Worm (Caenorhabditis elegans): Measurements from ENCODE around the gene pkc-2.

pkc-2 gene

ce11 chrX:9372987-9373386, 8.4 kb downstream of the pkc-2 start (continued):
- no peak for TF ChIP-seq K11D2.4 (GFP tag; IDR thresholded peaks at IDR 0.05)
- TF ChIP-seq efl-1 (GFP tag; optimal IDR thresholded peaks at IDR 0.05): no peak
- peak; percentile 13 for TF ChIP-seq repo-1 (tag; optimal IDR thresholded peaks at IDR 0.05)
- peak; percentile 7 for TF ChIP-seq K12H6.12 (tag; optimal IDR thresholded peaks at IDR 0.05)
- no peak for TF ChIP-seq B0035.1 (tag; optimal IDR thresholded peaks at IDR 0.05)
- no peak for TF ChIP-seq let-526 (GFP tag; IDR thresholded peaks at IDR 0.05)
- no peak for TF ChIP-seq F52B5.7 (tag; optimal IDR thresholded peaks at IDR 0.05)
- TF ChIP-seq tlf-1 (GFP tag; optimal IDR thresholded peaks at IDR 0.05): no peak
- TF ChIP-seq ceh-91 (GFP tag; IDR thresholded peaks at IDR 0.05): no peak
- no peak for TF ChIP-seq lin-35 (GFP tag; optimal IDR thresholded peaks at IDR 0.05)
- TF ChIP-seq chd-7 (tag; optimal IDR thresholded peaks at IDR 0.05): peak; percentile 73
- no peak for TF ChIP-seq hlh-26 (GFP tag; conservative IDR thresholded peaks at IDR 0.05)
- peak; percentile 74 for TF ChIP-seq Y56A3A.18 (GFP tag; IDR thresholded peaks at IDR 0.05)
- TF ChIP-seq lin-54 (GFP tag; optimal IDR thresholded peaks at IDR 0.05): peak; percentile 8
- TF ChIP-seq madf-8 (GFP tag; conservative IDR thresholded peaks at IDR 0.05): no peak
- TF ChIP-seq nhr-27 (tag; optimal IDR thresholded peaks at IDR 0.05): no peak
- TF ChIP-seq unc-62 (GFP tag; optimal IDR thresholded peaks at IDR 0.05): no peak
- peak; percentile 22 for TF ChIP-seq F22D6.2 (tag; optimal IDR thresholded peaks at IDR 0.05)
- peak; percentile 57 for TF ChIP-seq attf-5 (GFP tag; optimal IDR thresholded peaks at IDR 0.05)
- TF ChIP-seq F33H1.4 (GFP tag; IDR thresholded peaks at IDR 0.05): no peak
- peak; percentile 0 for TF ChIP-seq gei-17 (GFP tag; optimal IDR thresholded peaks at IDR 0.05)
- TF ChIP-seq Y95B8A.8 (GFP tag; IDR thresholded peaks at IDR 0.05): no peak
- peak; percentile 72; the same call in 1 of the 2 replicates for TF ChIP-seq Y53G8AR.9 (GFP tag; conservative IDR thresholded peaks at IDR 0.05)
- no peak for TF ChIP-seq cebp-2 (GFP tag; IDR thresholded peaks at IDR 0.05)
- TF ChIP-seq lin-40 (tag; optimal IDR thresholded peaks at IDR 0.05): peak; percentile 52
- TF ChIP-seq nhr-90 (tag; optimal IDR thresholded peaks at IDR 0.05): peak; percentile 74
- peak; percentile 71 for TF ChIP-seq rpc-1 (optimal IDR thresholded peaks at IDR 0.05)
- TF ChIP-seq rpc-1 (tag; optimal IDR thresholded peaks at IDR 0.05): peak; percentile 82
- 0 out of 2 replicates have a peak, but pooled peaks have one; percentile 25 for TF ChIP-seq ceh-100 (GFP tag; IDR thresholded peaks at IDR 0.05)
- TF ChIP-seq F49E8.2 (tag; optimal IDR thresholded peaks at IDR 0.05; ENCODE audit: insufficient read depth): no peak
- TF ChIP-seq sea-2 (GFP tag; IDR thresholded peaks at IDR 0.05): no peak
- no peak for TF ChIP-seq lir-1 (GFP tag; conservative IDR thresholded peaks at IDR 0.05)
- no peak for TF ChIP-seq madf-3 (GFP tag; IDR thresholded peaks at IDR 0.05)
- no peak for TF ChIP-seq bed-1 (GFP tag; IDR thresholded peaks at IDR 0.05)
- peak; percentile 77 for TF ChIP-seq him-1 (tag; optimal IDR thresholded peaks at IDR 0.05)
- no peak; the same call in none of the 2 replicates for TF ChIP-seq mcd-1 (GFP tag; IDR thresholded peaks at IDR 0.05)
- TF ChIP-seq hsf-1 (GFP tag; IDR thresholded peaks at IDR 0.05): no peak
- TF ChIP-seq lin-26 (GFP tag; IDR thresholded peaks at IDR 0.05): peak; percentile 87
- TF ChIP-seq ama-1 (optimal IDR thresholded peaks at IDR 0.05): no peak
- TF ChIP-seq ama-1 (GFP tag; optimal IDR thresholded peaks at IDR 0.05): peak in 1 of 2 experiments; percentile 39
- no peak for TF ChIP-seq F57A8.1 (GFP tag; optimal IDR thresholded peaks at IDR 0.05)
- peak; percentile 36; the same call in 1 of the 2 replicates for TF ChIP-seq pbrm-1 (GFP tag; IDR thresholded peaks at IDR 0.05)
- no peak for TF ChIP-seq aptf-2 (GFP tag; conservative IDR thresholded peaks at IDR 0.05)
- TF ChIP-seq F55B11.4 (tag; optimal IDR thresholded peaks at IDR 0.05; ENCODE audit: borderline replicate concordance, insufficient read depth): no peak
- TF ChIP-seq xnd-1 (tag; optimal IDR thresholded peaks at IDR 0.05): no peak
- TF ChIP-seq lsl-1 (GFP tag; optimal IDR thresholded peaks at IDR 0.05): no peak
- TF ChIP-seq atf-7 (tag; optimal IDR thresholded peaks at IDR 0.05): peak; percentile 53
- TF ChIP-seq ztf-22 (GFP tag; optimal IDR thresholded peaks at IDR 0.05): no peak
- TF ChIP-seq zim-3 (tag; optimal IDR thresholded peaks at IDR 0.05): peak; percentile 41
- TF ChIP-seq madf-6 (GFP tag; IDR thresholded peaks at IDR 0.05): no peak
